Worm (Caenorhabditis elegans) whole organism, young adult: Measurements from ENCODE around the gene htp-2.

ENCODE experiments used
- B0035.1 ChIP-seq: sonication (generic microtip); optimal IDR thresholded peaks from 2 replicates; lab custom pipeline; 2016; ENCODE audit warnings: missing genetic modification characterization, mild to moderate bottlenecking, missing compliant biosample characterization, missing genotype, missing genetic modification reagents
- D2030.7 ChIP-seq: fragments of 200-800 bp; sonication (Bioruptor generic); IDR thresholded peaks from 2 replicates; pipeline ENCODE4 v1.3.6; 2022; ENCODE audit warnings: missing genetic modification reagents, missing genetic modification characterization, missing compliant biosample characterization
- F23B12.7 ChIP-seq: sonication (generic microtip); optimal IDR thresholded peaks from 2 replicates; lab custom pipeline; 2017; ENCODE audit warnings: missing genetic modification characterization, mild to moderate bottlenecking, missing compliant biosample characterization, antibody characterized with exemption, moderate library complexity; ENCODE audit not compliant: insufficient read depth
- F33H1.4 ChIP-seq: fragments of 200-800 bp; sonication (Bioruptor generic); IDR thresholded peaks from 2 replicates; pipeline ENCODE4 v1.3.6; 2022; ENCODE audit warnings: missing genetic modification reagents, missing genetic modification characterization, missing compliant biosample characterization
- F37B4.10 ChIP-seq: fragments of 200-800 bp; sonication (Bioruptor generic); IDR thresholded peaks from 2 replicates; pipeline ENCODE4 v1.3.6; 2022; ENCODE audit warnings: missing genetic modification characterization, missing compliant biosample characterization
- K12H6.12 ChIP-seq: fragments of 200-800 bp; sonication (Bioruptor generic); optimal IDR thresholded peaks from 2 replicates; lab custom pipeline; 2018; ENCODE audit warnings: mild to moderate bottlenecking, missing genetic modification characterization, missing compliant biosample characterization
- T26A5.8 ChIP-seq: sonication (generic microtip); optimal IDR thresholded peaks from 2 replicates; lab custom pipeline; 2016; ENCODE audit warnings: missing genetic modification characterization, missing compliant biosample characterization
- Y79H2A.3 ChIP-seq: fragments of 200-800 bp; sonication (Bioruptor generic); conservative IDR thresholded peaks from 2 replicates; pipeline ENCODE4 v1.3.6; 2022; ENCODE audit warnings: missing genetic modification reagents, missing genetic modification characterization, missing compliant biosample characterization
- ama-1 ChIP-seq, 3 experiments: fragments of 150-350 bp in 1 of 3; sonication (generic microtip) in 2 of 3; optimal IDR thresholded peaks; 2 replicates each; lab custom pipeline; 2014 to 2018; ENCODE audit warnings: missing biosample characterization in 2 of 3, missing genetic modification characterization in 2 of 3, missing genetic modification reagents in 2 of 3
- aptf-2 ChIP-seq: fragments of 200-800 bp; sonication (Bioruptor generic); conservative IDR thresholded peaks from 2 replicates; pipeline ENCODE4 v1.3.6; 2022; ENCODE audit warnings: missing genetic modification reagents, missing genetic modification characterization, missing compliant biosample characterization
- athp-1 ChIP-seq: sonication (generic microtip); optimal IDR thresholded peaks from 2 replicates; lab custom pipeline; 2017; ENCODE audit warnings: mild to moderate bottlenecking, missing genetic modification characterization, missing compliant biosample characterization
- bed-2 ChIP-seq: fragments of 200-800 bp; sonication (Bioruptor generic); IDR thresholded peaks from 2 replicates; pipeline ENCODE4 v1.3.6; 2022; ENCODE audit warnings: missing genetic modification reagents, missing genetic modification characterization, missing compliant biosample characterization
- dpl-1 ChIP-seq: fragments of 150-350 bp; optimal IDR thresholded peaks from 2 replicates; lab custom pipeline; 2014; ENCODE audit warnings: missing biosample characterization, missing genetic modification reagents, missing genetic modification characterization
- efl-1 ChIP-seq: fragments of 150-350 bp; optimal IDR thresholded peaks from 2 replicates; lab custom pipeline; 2014; ENCODE audit warnings: missing biosample characterization, missing genetic modification reagents, missing genetic modification characterization
- gei-17 ChIP-seq: fragments of 200-800 bp; sonication (Bioruptor generic); optimal IDR thresholded peaks from 2 replicates; lab custom pipeline; 2018; ENCODE audit warnings: mild to moderate bottlenecking, missing genetic modification characterization, missing compliant biosample characterization
- hrde-1 ChIP-seq: sonication (generic microtip); optimal IDR thresholded peaks from 2 replicates; lab custom pipeline; 2016; ENCODE audit warnings: missing genetic modification characterization, mild to moderate bottlenecking, missing compliant biosample characterization, moderate library complexity, missing genotype, missing genetic modification reagents, borderline replicate concordance
- hsf-1 ChIP-seq: fragments of 200-800 bp; sonication (Bioruptor generic); IDR thresholded peaks from 2 replicates; pipeline ENCODE4 v1.3.6; 2022; ENCODE audit warnings: missing genetic modification reagents, missing genetic modification characterization, missing compliant biosample characterization
- let-607 ChIP-seq, 2 experiments: fragments of 200-800 bp in 1 of 2; sonication (Bioruptor generic) in 1 of 2; sonication (generic microtip) in 1 of 2; optimal IDR thresholded peaks; 2 replicates each; lab custom pipeline; 2016 to 2018; ENCODE audit warnings: mild to moderate bottlenecking in 2 of 2, missing compliant biosample characterization in 2 of 2, missing genetic modification characterization in 2 of 2, moderate library complexity in 2 of 2, missing genotype in 1 of 2
- lin-26 ChIP-seq: fragments of 200-800 bp; sonication (Bioruptor generic); IDR thresholded peaks from 2 replicates; pipeline ENCODE4 v1.3.6; 2022; ENCODE audit warnings: missing genetic modification reagents, missing genetic modification characterization, missing compliant biosample characterization
- lin-54 ChIP-seq: fragments of 200-800 bp; sonication (Bioruptor generic); optimal IDR thresholded peaks from 2 replicates; lab custom pipeline; 2018; ENCODE audit warnings: mild to moderate bottlenecking, missing genetic modification characterization, missing compliant biosample characterization
- lir-1 ChIP-seq: fragments of 200-800 bp; sonication (Bioruptor generic); conservative IDR thresholded peaks from 2 replicates; pipeline ENCODE4 v1.3.6; 2022; ENCODE audit warnings: missing genetic modification reagents, missing genetic modification characterization, missing compliant biosample characterization
- lsl-1 ChIP-seq: fragments of 200-800 bp; sonication (Bioruptor generic); optimal IDR thresholded peaks from 2 replicates; lab custom pipeline; 2018; ENCODE audit warnings: mild to moderate bottlenecking, missing genetic modification characterization, moderate library complexity, missing compliant biosample characterization
- madf-6 ChIP-seq: fragments of 200-800 bp; sonication (Bioruptor generic); IDR thresholded peaks from 2 replicates; pipeline ENCODE4 v1.3.6; 2022; ENCODE audit warnings: missing genetic modification reagents, missing genetic modification characterization, missing compliant biosample characterization
- nfyb-1 ChIP-seq: fragments of 200-800 bp; sonication (Bioruptor generic); IDR thresholded peaks from 2 replicates; pipeline ENCODE4 v1.3.6; 2022; ENCODE audit warnings: missing genetic modification reagents, missing genetic modification characterization, missing compliant biosample characterization
- nhr-120 ChIP-seq: fragments of 200-800 bp; sonication (Bioruptor generic); IDR thresholded peaks from 2 replicates; pipeline ENCODE4 v1.3.6; 2022; ENCODE audit warnings: missing genetic modification characterization, missing compliant biosample characterization
- nhr-179 ChIP-seq: sonication (generic microtip); optimal IDR thresholded peaks from 2 replicates; lab custom pipeline; 2016; ENCODE audit warnings: mild to moderate bottlenecking, missing genetic modification characterization, missing compliant biosample characterization
- nhr-90 ChIP-seq: sonication (generic microtip); optimal IDR thresholded peaks from 2 replicates; lab custom pipeline; 2016; ENCODE audit warnings: missing genotype, mild to moderate bottlenecking, missing genetic modification characterization, missing compliant biosample characterization
- pbrm-1 ChIP-seq: fragments of 200-800 bp; sonication (Bioruptor generic); IDR thresholded peaks from 2 replicates; pipeline ENCODE4 v1.3.6; 2022; ENCODE audit warnings: missing genetic modification reagents, missing genetic modification characterization, missing compliant biosample characterization
- pha-4 ChIP-seq: fragments of 150-350 bp; sonication (generic microtip); optimal IDR thresholded peaks from 2 replicates; lab custom pipeline; 2014; ENCODE audit warnings: missing biosample characterization, missing genetic modification reagents, missing genetic modification characterization
- rec-8 ChIP-seq, 2 experiments: sonication (generic microtip); optimal IDR thresholded peaks; 2 replicates each; lab custom pipeline; 2016; ENCODE audit warnings: mild to moderate bottlenecking in 2 of 2, missing genetic modification characterization in 2 of 2, missing genetic modification reagents in 2 of 2, missing genotype in 2 of 2, missing biosample characterization in 1 of 2, missing compliant biosample characterization in 1 of 2, moderate library complexity in 1 of 2
- snpc-1.3 ChIP-seq: sonication (generic microtip); optimal IDR thresholded peaks from 2 replicates; lab custom pipeline; 2017; ENCODE audit warnings: missing genetic modification characterization, mild to moderate bottlenecking, missing compliant biosample characterization, antibody characterized with exemption, moderate library complexity, missing genotype, missing genetic modification reagents; ENCODE audit not compliant: insufficient read depth
- snpc-3.4 ChIP-seq: sonication (generic microtip); optimal IDR thresholded peaks from 2 replicates; lab custom pipeline; 2017; ENCODE audit warnings: missing genetic modification characterization, mild to moderate bottlenecking, missing compliant biosample characterization, antibody characterized with exemption, moderate library complexity, missing genotype, missing genetic modification reagents
- snpc-4 ChIP-seq, 5 experiments: fragments of 150-350 bp in 1 of 5; sonication (generic microtip) in 4 of 5; optimal IDR thresholded peaks; 2 replicates each; lab custom pipeline; 2014 to 2018; ENCODE audit warnings: missing genetic modification characterization in 5 of 5, missing biosample characterization in 3 of 5, antibody characterized with exemption in 2 of 5, mild to moderate bottlenecking in 2 of 5, missing compliant biosample characterization in 2 of 5, missing genotype in 2 of 5, moderate library complexity in 2 of 5, missing genetic modification reagents in 1 of 5
- zfh-2 ChIP-seq: fragments of 200-800 bp; sonication (Bioruptor generic); conservative IDR thresholded peaks from 2 replicates; pipeline ENCODE4 v1.3.6; 2022; ENCODE audit warnings: missing genetic modification reagents, missing genetic modification characterization, missing compliant biosample characterization
- zim-3 ChIP-seq: sonication (generic microtip); optimal IDR thresholded peaks from 2 replicates; lab custom pipeline; 2017; ENCODE audit warnings: mild to moderate bottlenecking, missing genetic modification characterization, moderate library complexity, missing compliant biosample characterization
- ztf-3 ChIP-seq: fragments of 200-800 bp; sonication (Bioruptor generic); optimal IDR thresholded peaks from 2 replicates; lab custom pipeline; 2018; ENCODE audit warnings: mild to moderate bottlenecking, missing genetic modification characterization, missing compliant biosample characterization

htp-2 gene

DNA sequence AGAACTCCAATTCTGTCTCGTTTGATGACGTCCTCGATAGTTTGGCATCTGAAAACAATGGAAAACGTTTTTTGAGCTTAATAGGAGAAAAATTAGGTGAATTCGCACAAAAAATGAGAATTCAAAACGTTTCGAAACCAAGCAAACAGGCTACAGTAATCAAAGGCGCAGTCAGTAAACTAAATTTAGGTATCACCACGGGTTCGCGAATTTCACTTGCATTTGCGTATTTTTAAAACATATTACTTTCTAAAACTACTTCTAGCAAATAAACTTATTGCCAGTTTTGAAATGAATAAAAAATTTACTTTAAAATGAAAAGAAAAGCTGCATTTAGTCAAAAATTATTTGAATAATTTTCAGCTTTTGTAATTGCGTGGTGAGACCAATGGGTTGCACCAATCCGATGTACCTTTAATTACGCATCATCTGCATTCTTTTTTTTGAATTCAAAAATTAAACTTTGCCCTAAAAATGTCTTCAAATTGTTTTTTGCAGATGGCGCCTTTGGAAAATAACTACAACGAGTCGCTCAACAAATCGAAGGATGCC, at the start of gene htp-2, which contains the start of gene Y73B6BL.23:
Gene htp-2 (plus strand): TSS at position 492 of the 552 bp plus-strand sequence.
Gene Y73B6BL.23 (minus strand): TSS at position 51 of the 552 bp plus-strand sequence.
- peak; percentile 13; the same call in 1 of the 2 replicates for TF ChIP-seq madf-6
- peak; percentile 68 for TF ChIP-seq F33H1.4
- TF ChIP-seq snpc-4 (GFP tag; optimal IDR thresholded peaks at IDR 0.05; lab: Kevin White, UChicago): no peak
- peak in 2 of 4 experiments; percentile 40 to 73 for TF ChIP-seq snpc-4 (tag; optimal IDR thresholded peaks at IDR 0.05; lab: Kevin White, UChicago)
- TF ChIP-seq lsl-1: peak; percentile 83
- TF ChIP-seq nhr-120 (GFP tag; lab: Robert Waterston, UW): no peak
- TF ChIP-seq gei-17: no peak
- no peak for TF ChIP-seq pbrm-1 (GFP tag; lab: Robert Waterston, UW)

DNA sequence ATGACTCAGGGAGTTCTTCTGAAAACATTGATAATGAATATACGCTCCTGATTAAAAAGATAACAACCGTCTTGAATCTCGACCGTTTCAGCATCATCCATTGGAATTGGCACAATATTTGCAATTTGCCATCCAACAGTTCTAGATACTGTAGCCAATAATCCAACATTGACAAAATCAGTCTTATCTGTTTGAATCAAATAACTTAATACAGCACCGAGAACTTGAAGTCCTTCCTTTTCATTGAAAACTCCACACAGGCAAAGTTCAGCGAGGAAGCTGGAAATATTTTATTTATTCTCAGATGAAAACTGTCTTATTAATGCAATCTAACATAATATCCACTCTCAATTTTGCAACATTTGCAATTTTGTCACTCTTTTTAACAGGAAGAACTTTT, 47.1 kb upstream of the htp-2 start:
- TF ChIP-seq let-607 (tag; optimal IDR thresholded peaks at IDR 0.05; lab: Kevin White, UChicago) (no peak), snpc-4 (GFP tag; optimal IDR thresholded peaks at IDR 0.05; lab: Kevin White, UChicago) (no peak), snpc-4 (tag; optimal IDR thresholded peaks at IDR 0.05; lab: Kevin White, UChicago) (no peak), lin-26 (GFP tag; lab: Robert Waterston, UW) (0 out of 2 replicates have a peak, but pooled peaks have one; percentile 11), nhr-120 (GFP tag; lab: Robert Waterston, UW) (no peak), athp-1 (no peak), hrde-1 (no peak), zim-3 (no peak), B0035.1 (tag; lab: Kevin White, UChicago) (no peak), pha-4 (tag; lab: Kevin White, UChicago) (no peak)

DNA sequence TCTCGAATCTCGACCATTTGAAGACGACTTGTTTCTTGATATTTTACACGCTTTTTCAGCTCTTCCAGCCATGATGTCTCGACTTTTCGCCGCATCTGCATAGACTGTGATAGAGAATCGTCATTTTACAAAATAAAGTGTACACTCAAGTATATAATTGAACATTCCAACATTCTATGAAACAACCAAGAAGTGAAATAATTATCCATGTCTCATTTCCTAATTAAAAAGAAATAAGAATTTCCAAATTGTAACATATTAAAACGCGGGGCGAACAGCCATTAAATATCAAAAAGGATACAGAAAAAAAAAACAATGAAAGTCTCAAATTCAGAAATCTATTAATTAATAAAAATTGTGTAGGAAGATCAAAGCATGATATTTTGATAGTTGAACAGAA, 46.3 kb upstream of the htp-2 start, which contains the start of gene smg-3:
Gene smg-3 (minus strand): TSS at position 101 of the 400 bp plus-strand sequence.
- TF ChIP-seq lsl-1: no peak
- TF ChIP-seq ama-1 (optimal IDR thresholded peaks at IDR 0.05; lab: Kevin White, UChicago): no peak
- TF ChIP-seq ama-1 (GFP tag; optimal IDR thresholded peaks at IDR 0.05; lab: Kevin White, UChicago): peak in 1 of 2 experiments; percentile 48
- TF ChIP-seq hsf-1 (GFP tag; lab: Robert Waterston, UW): 0 out of 2 replicates have a peak, but pooled peaks have one; percentile 6
- TF ChIP-seq nfyb-1 (GFP tag; lab: Robert Waterston, UW): no peak
- TF ChIP-seq snpc-4 (GFP tag; optimal IDR thresholded peaks at IDR 0.05; lab: Kevin White, UChicago): no peak
- peak in 1 of 4 experiments; percentile 65 for TF ChIP-seq snpc-4 (tag; optimal IDR thresholded peaks at IDR 0.05; lab: Kevin White, UChicago)
- TF ChIP-seq pbrm-1 (GFP tag; lab: Robert Waterston, UW): peak; percentile 31; the same call in 1 of the 2 replicates
- peak; percentile 15 for TF ChIP-seq snpc-3.4 (tag; lab: Kevin White, UChicago)

DNA sequence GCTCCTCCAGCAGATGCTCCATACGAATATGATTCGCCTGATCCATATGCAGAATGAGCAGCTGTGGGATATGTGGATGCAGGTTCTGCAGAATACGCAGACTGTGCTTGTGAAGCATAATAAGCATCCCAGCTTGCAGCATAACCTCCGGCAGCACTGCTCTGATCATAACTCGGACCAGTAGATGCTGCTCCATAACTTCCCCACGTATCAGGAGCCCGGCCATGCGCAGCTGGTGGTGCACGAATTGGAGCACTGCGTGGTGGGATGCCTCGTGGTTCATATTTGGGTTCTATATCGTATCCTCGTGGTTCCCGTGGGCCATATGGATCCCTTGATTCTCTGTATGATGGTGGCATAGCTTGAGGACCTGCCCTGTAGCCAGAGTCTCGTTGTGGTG, 45.6 kb upstream of the htp-2 start:
- TF ChIP-seq rec-8 (tag; optimal IDR thresholded peaks at IDR 0.05; lab: Kevin White, UChicago) (no peak), T26A5.8 (no peak), zfh-2 (GFP tag; lab: Robert Waterston, UW) (peak; percentile 64), F37B4.10 (0 out of 2 replicates have a peak, but pooled peaks have one; percentile 67)

DNA sequence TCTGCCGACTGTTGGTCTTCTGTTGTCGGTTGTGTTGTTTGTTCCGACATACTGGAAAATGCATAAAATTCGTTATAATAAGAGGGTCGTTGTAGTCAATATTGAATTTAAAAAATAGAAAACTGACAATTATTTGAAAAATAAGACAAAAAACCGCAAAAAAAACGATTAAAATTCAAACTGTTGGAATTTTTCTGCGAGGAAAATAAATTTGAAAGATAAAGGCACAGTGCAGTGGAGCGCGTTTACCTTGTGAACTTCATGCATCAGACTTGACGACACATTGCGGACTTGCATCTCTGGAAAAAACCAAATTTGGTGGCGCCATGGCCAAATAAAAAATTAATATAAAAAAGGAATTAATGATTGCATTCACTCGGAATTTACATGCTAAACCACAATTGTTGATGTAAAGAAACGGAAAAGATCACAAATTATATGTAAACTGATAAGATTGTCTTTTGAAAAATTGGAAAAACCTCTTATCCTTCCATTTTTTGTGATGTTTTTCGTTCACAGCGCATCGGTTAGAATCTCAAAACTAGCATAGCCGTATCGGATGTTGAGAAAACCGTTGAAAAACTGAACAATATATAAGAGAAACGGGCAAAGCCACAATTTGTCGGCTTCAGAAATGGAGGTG, 42.7 kb upstream of the htp-2 start, which contains the start of the genes hrpf-2 and bli-6:
Gene hrpf-2 (minus strand): TSS at position 51 of the 643 bp plus-strand sequence.
Gene bli-6 (plus strand): TSS at position 593 of the 643 bp plus-strand sequence.
- TF ChIP-seq bed-2 (no peak), ztf-3 (GFP tag; lab: Kevin White, UChicago) (no peak), nhr-90 (tag; lab: Kevin White, UChicago) (no peak), F23B12.7 (tag; lab: Kevin White, UChicago) (peak; percentile 21), zim-3 (no peak), nhr-179 (no peak), aptf-2 (GFP tag; lab: Robert Waterston, UW) (no peak), dpl-1 (GFP tag; lab: Kevin White, UChicago) (peak; percentile 57), F33H1.4 (peak; percentile 49; the same call in 1 of the 2 replicates), lsl-1 (peak; percentile 38), K12H6.12 (tag; lab: Kevin White, UChicago) (peak; percentile 4), lin-54 (GFP tag; lab: Kevin White, UChicago) (peak; percentile 79), efl-1 (peak; percentile 47), D2030.7 (GFP tag; lab: Robert Waterston, UW) (0 out of 2 replicates have a peak, but pooled peaks have one; percentile 30), snpc-1.3 (tag; lab: Kevin White, UChicago) (peak; percentile 74), lir-1 (GFP tag; lab: Robert Waterston, UW) (0 out of 2 replicates have a peak, but pooled peaks have one; percentile 6), Y79H2A.3 (GFP tag; lab: Robert Waterston, UW) (no peak)
